Fruit fly (Drosophila melanogaster): Measurements from ENCODE around the gene Zw10.

The Zw10 gene

dm6 chrX:2581793-2582503 lies 22.0 kb upstream of the Zw10 start (continued):
- TF ChIP-seq CG32767 (GFP tag; IDR thresholded peaks at IDR 0.05) (peak; percentile 78), Deaf1 (tag; optimal IDR thresholded peaks at IDR 0.05) (peak; percentile 96), ems (GFP tag; optimal IDR thresholded peaks at IDR 0.05) (peak; percentile 82), CG11696 (GFP tag; IDR thresholded peaks at IDR 0.05) (0 out of 2 replicates have a peak, but pooled peaks have one; percentile 29), Ptx1 (GFP tag; IDR thresholded peaks at IDR 0.05) (peak; percentile 83), CG4820 (GFP tag; optimal IDR thresholded peaks at IDR 0.05) (peak; percentile 49), CG13296 (GFP tag; optimal IDR thresholded peaks at IDR 0.05) (peak; percentile 66), YL-1 (GFP tag; optimal IDR thresholded peaks at IDR 0.05) (no peak), CG34224 (GFP tag; IDR thresholded peaks at IDR 0.05; ENCODE audit: partially characterized antibody) (no peak), ind (GFP tag; optimal IDR thresholded peaks at IDR 0.05) (peak; percentile 88), sob (GFP tag; IDR thresholded peaks at IDR 0.05) (peak; percentile 79), CG12219 (GFP tag; optimal IDR thresholded peaks at IDR 0.05) (peak; percentile 59), disco-r (GFP tag; optimal IDR thresholded peaks at IDR 0.05) (peak; percentile 8), bab2 (GFP tag; optimal IDR thresholded peaks at IDR 0.05) (peak; percentile 77), inv (GFP tag; IDR thresholded peaks at IDR 0.05; ENCODE audit: partially characterized antibody) (no peak), Aef1 (GFP tag; IDR thresholded peaks at IDR 0.05) (peak; percentile 83), CG31224 (GFP tag; IDR thresholded peaks at IDR 0.05) (peak; percentile 74), CG4730 (GFP tag; IDR thresholded peaks at IDR 0.05) (peak; percentile 67), mam (GFP tag; optimal IDR thresholded peaks at IDR 0.05) (peak; percentile 80), CG1233 (GFP tag; optimal IDR thresholded peaks at IDR 0.05) (peak; percentile 67), Sox102F (GFP tag; optimal IDR thresholded peaks at IDR 0.05) (peak; percentile 73), sens (GFP tag) (peak; percentile 92), CG6683 (GFP tag; optimal IDR thresholded peaks at IDR 0.05) (peak; percentile 65), CG32532 (GFP tag; IDR thresholded peaks at IDR 0.05) (peak; percentile 88), E2f2 (GFP tag; IDR thresholded peaks at IDR 0.05) (peak; percentile 52), chm (GFP tag; IDR thresholded peaks at IDR 0.05) (no peak), ham (GFP tag; IDR thresholded peaks at IDR 0.05) (peak; percentile 43; the same call in 1 of the 2 replicates), CG2889 (GFP tag; IDR thresholded peaks at IDR 0.05) (peak; percentile 76; the same call in 1 of the 3 replicates), dysf (GFP tag; IDR thresholded peaks at IDR 0.05) (peak; percentile 88), H2.0 (GFP tag; IDR thresholded peaks at IDR 0.05) (peak; percentile 64), esg (GFP tag; conservative IDR thresholded peaks at IDR 0.05) (peak; percentile 79), CG9727 (GFP tag; optimal IDR thresholded peaks at IDR 0.05) (peak; percentile 77), klu (GFP tag; IDR thresholded peaks at IDR 0.05) (peak; percentile 68), peb (GFP tag; IDR thresholded peaks at IDR 0.05) (peak; percentile 25; the same call in 1 of the 2 replicates), dm (GFP tag; optimal IDR thresholded peaks at IDR 0.05) (peak; percentile 44), CG16779 (GFP tag; IDR thresholded peaks at IDR 0.05) (0 out of 2 replicates have a peak, but pooled peaks have one; percentile 26), HmgD (GFP tag; optimal IDR thresholded peaks at IDR 0.05) (peak; percentile 63), Bgb (GFP tag; IDR thresholded peaks at IDR 0.05; ENCODE audit: partially characterized antibody) (no peak)

- no peak for TF ChIP-seq tll (GFP tag; optimal IDR thresholded peaks at IDR 0.05)
- no peak for TF ChIP-seq tx (GFP tag; optimal IDR thresholded peaks at IDR 0.05)
- TF ChIP-seq amos (GFP tag; IDR thresholded peaks at IDR 0.05; ENCODE audit: partially characterized antibody): peak; percentile 13; the same call in 1 of the 2 replicates
- TF ChIP-seq CG12155 (GFP tag; optimal IDR thresholded peaks at IDR 0.05): peak; percentile 0
- no peak for TF ChIP-seq lmd (GFP tag; IDR thresholded peaks at IDR 0.05)
- TF ChIP-seq pzg (GFP tag; optimal IDR thresholded peaks at IDR 0.05): peak; percentile 20
- TF ChIP-seq nom (GFP tag; optimal IDR thresholded peaks at IDR 0.05): peak; percentile 13
- no peak for TF ChIP-seq CG1832 (GFP tag; optimal IDR thresholded peaks at IDR 0.05)
- peak; percentile 30 for TF ChIP-seq nmo (GFP tag; optimal IDR thresholded peaks at IDR 0.05)
- peak; percentile 55 for TF ChIP-seq MBD-R2 (GFP tag; IDR thresholded peaks at IDR 0.05)
- TF ChIP-seq ssp (GFP tag; IDR thresholded peaks at IDR 0.05): no peak
- TF ChIP-seq HLH4C (GFP tag; IDR thresholded peaks at IDR 0.05; ENCODE audit: partially characterized antibody): 0 out of 3 replicates have a peak, but pooled peaks have one; percentile 8
- no peak for TF ChIP-seq Dip2 (GFP tag; IDR thresholded peaks at IDR 0.05)
Observed at dm6 chrX:2585055-2585715, 18.8 kb upstream of the Zw10 start, which contains the start of gene CG13760. Gene CG13760, minus strand, starts transcription at chrX:2585699.
